Fruit fly (Drosophila melanogaster) whole organism, prepupa: ENCODE results near the gene y.

Source experiments
- Blimp-1 ChIP-seq: fragments of 200-800 bp; sonication (Bioruptor generic); optimal IDR thresholded peaks from 3 replicates; lab custom pipeline; 2017; ENCODE audit warnings: missing biosample characterization, missing genetic modification characterization, mild to moderate bottlenecking, moderate library complexity, missing genetic modification reagents
- CG10631 ChIP-seq: fragments of 200-800 bp; sonication (Bioruptor generic); optimal IDR thresholded peaks from 2 replicates; lab custom pipeline; 2016; ENCODE audit warnings: missing biosample characterization, missing genetic modification characterization
- CG10669 ChIP-seq: fragments of 200-800 bp; sonication (Bioruptor generic); optimal IDR thresholded peaks from 3 replicates; lab custom pipeline; 2018; ENCODE audit warnings: missing biosample characterization, mild to moderate bottlenecking, missing genetic modification characterization, moderate library complexity
- CG11294 ChIP-seq: fragments of 200-800 bp; sonication (Bioruptor generic); IDR thresholded peaks from 2 replicates; pipeline ENCODE4 v1.3.6; 2022; ENCODE audit warnings: missing biosample characterization, missing genetic modification characterization
- CG11902 ChIP-seq: fragments of 200-800 bp; sonication (Bioruptor generic); optimal IDR thresholded peaks from 3 replicates; lab custom pipeline; 2016; ENCODE audit warnings: missing biosample characterization, missing genetic modification characterization
- CG1621 ChIP-seq: fragments of 200-800 bp; sonication (Bioruptor generic); optimal IDR thresholded peaks from 3 replicates; lab custom pipeline; 2018; ENCODE audit warnings: missing biosample characterization, mild to moderate bottlenecking, missing genetic modification characterization
- CG16779 ChIP-seq: fragments of 200-800 bp; sonication (Bioruptor generic); optimal IDR thresholded peaks from 3 replicates; lab custom pipeline; 2017; ENCODE audit warnings: missing biosample characterization, mild to moderate bottlenecking, missing genetic modification characterization
- CG3032 ChIP-seq: fragments of 200-800 bp; optimal IDR thresholded peaks from 2 replicates; lab custom pipeline; 2019; ENCODE audit warnings: missing biosample characterization, mild to moderate bottlenecking, missing genetic modification characterization, moderate library complexity
- CG31627 ChIP-seq: fragments of 200-800 bp; sonication (Bioruptor generic); optimal IDR thresholded peaks from 3 replicates; lab custom pipeline; 2016; ENCODE audit warnings: missing biosample characterization, missing genetic modification characterization
- CG32006 ChIP-seq: fragments of 200-800 bp; sonication (Bioruptor generic); optimal IDR thresholded peaks from 3 replicates; lab custom pipeline; 2017; ENCODE audit warnings: missing biosample characterization, mild to moderate bottlenecking, missing genetic modification characterization
- CG34406 ChIP-seq: fragments of 200-800 bp; sonication (Bioruptor generic); optimal IDR thresholded peaks from 3 replicates; lab custom pipeline; 2016; ENCODE audit warnings: missing biosample characterization, missing genetic modification characterization
- CG3919 ChIP-seq: fragments of 200-800 bp; sonication (Bioruptor generic); optimal IDR thresholded peaks from 3 replicates; lab custom pipeline; 2016; ENCODE audit warnings: missing biosample characterization, missing genetic modification characterization
- CG4318 ChIP-seq: fragments of 200-800 bp; sonication (Bioruptor generic); optimal IDR thresholded peaks from 3 replicates; lab custom pipeline; 2017; ENCODE audit warnings: missing biosample characterization, mild to moderate bottlenecking, missing genetic modification characterization
- CG6792 ChIP-seq: fragments of 200-800 bp; sonication (Bioruptor generic); optimal IDR thresholded peaks from 3 replicates; lab custom pipeline; 2016; ENCODE audit warnings: missing biosample characterization, missing genetic modification characterization
- CG6808 ChIP-seq: fragments of 200-800 bp; sonication (Bioruptor generic); optimal IDR thresholded peaks from 3 replicates; lab custom pipeline; 2017; ENCODE audit warnings: missing biosample characterization, missing genetic modification characterization, mild to moderate bottlenecking, moderate library complexity, missing genetic modification reagents
- CG6854 ChIP-seq: fragments of 200-800 bp; sonication (Bioruptor generic); optimal IDR thresholded peaks from 2 replicates; lab custom pipeline; 2017; ENCODE audit warnings: missing biosample characterization, mild to moderate bottlenecking, missing genetic modification characterization
- CG7368 ChIP-seq: fragments of 200-800 bp; sonication (Bioruptor generic); optimal IDR thresholded peaks from 3 replicates; lab custom pipeline; 2016; ENCODE audit warnings: missing biosample characterization, missing genetic modification characterization
- CG8119 ChIP-seq: fragments of 200-800 bp; sonication (Bioruptor generic); IDR thresholded peaks from 3 replicates; pipeline ENCODE4 v1.3.6; 2022; ENCODE audit warnings: missing biosample characterization, missing genetic modification characterization
- CG8319 ChIP-seq: fragments of 200-800 bp; sonication (Bioruptor generic); optimal IDR thresholded peaks from 3 replicates; lab custom pipeline; 2016; ENCODE audit warnings: missing biosample characterization, missing genetic modification characterization
- CG9139 ChIP-seq: fragments of 200-800 bp; sonication (Bioruptor generic); optimal IDR thresholded peaks from 3 replicates; lab custom pipeline; 2017; ENCODE audit warnings: missing biosample characterization, mild to moderate bottlenecking, missing genetic modification characterization
- Eip78C ChIP-seq: fragments of 200-800 bp; sonication (Bioruptor generic); peaks from one replicate; lab custom pipeline; 2016; ENCODE audit warnings: missing biosample characterization, missing genetic modification characterization
- Eip93F ChIP-seq: fragments of 200-800 bp; sonication (Bioruptor generic); optimal IDR thresholded peaks from 2 replicates; lab custom pipeline; 2016; ENCODE audit warnings: missing biosample characterization, mild to moderate bottlenecking, missing genetic modification characterization
- Ets96B ChIP-seq: fragments of 200-800 bp; optimal IDR thresholded peaks from 2 replicates; lab custom pipeline; 2019; ENCODE audit warnings: missing biosample characterization, mild to moderate bottlenecking, missing genetic modification characterization, moderate library complexity
- Gug ChIP-seq: fragments of 200-800 bp; sonication (Bioruptor generic); IDR thresholded peaks from 2 replicates; pipeline ENCODE4 v1.3.6; 2022; ENCODE audit warnings: missing biosample characterization, missing genetic modification characterization
- Hr39 ChIP-seq: fragments of 200-800 bp; sonication (Bioruptor generic); optimal IDR thresholded peaks from 2 replicates; lab custom pipeline; 2016; ENCODE audit warnings: missing biosample characterization, missing genetic modification characterization
- Hr4 ChIP-seq: fragments of 200-800 bp; sonication (Bioruptor generic); optimal IDR thresholded peaks from 3 replicates; lab custom pipeline; 2016; ENCODE audit warnings: missing biosample characterization, missing genetic modification characterization
- Lpt ChIP-seq: fragments of 200-800 bp; sonication (Bioruptor generic); optimal IDR thresholded peaks from 3 replicates; lab custom pipeline; 2016; ENCODE audit warnings: missing biosample characterization, missing genetic modification characterization
- Met ChIP-seq: fragments of 200-800 bp; sonication (Bioruptor generic); optimal IDR thresholded peaks from 3 replicates; lab custom pipeline; 2016; ENCODE audit warnings: missing biosample characterization, missing genetic modification characterization
- OdsH ChIP-seq: fragments of 200-800 bp; sonication (Bioruptor generic); optimal IDR thresholded peaks from 3 replicates; lab custom pipeline; 2016; ENCODE audit warnings: missing biosample characterization, missing genetic modification characterization
- Sox102F ChIP-seq: fragments of 200-800 bp; sonication (Bioruptor generic); optimal IDR thresholded peaks from 2 replicates; lab custom pipeline; 2016; ENCODE audit warnings: missing biosample characterization, mild to moderate bottlenecking, missing genetic modification characterization
- Sox14 ChIP-seq: fragments of 200-800 bp; sonication (Bioruptor generic); optimal IDR thresholded peaks from 3 replicates; lab custom pipeline; 2016; ENCODE audit warnings: missing biosample characterization, missing genetic modification characterization
- achi ChIP-seq: fragments of 200-800 bp; sonication (Bioruptor generic); optimal IDR thresholded peaks from 3 replicates; lab custom pipeline; 2016; ENCODE audit warnings: missing biosample characterization, missing genetic modification characterization
- acj6 ChIP-seq: fragments of 200-800 bp; sonication (Bioruptor generic); optimal IDR thresholded peaks from 3 replicates; lab custom pipeline; 2016; ENCODE audit warnings: missing biosample characterization, missing genetic modification characterization
- cyc ChIP-seq: fragments of 200-800 bp; sonication (Bioruptor generic); optimal IDR thresholded peaks from 3 replicates; lab custom pipeline; 2016; ENCODE audit warnings: missing biosample characterization, missing genetic modification characterization
- dac ChIP-seq: fragments of 200-800 bp; sonication (Bioruptor generic); optimal IDR thresholded peaks from 2 replicates; lab custom pipeline; 2017; ENCODE audit warnings: missing biosample characterization, mild to moderate bottlenecking, missing genetic modification characterization
- dsx ChIP-seq: fragments of 200-800 bp; optimal IDR thresholded peaks from 3 replicates; lab custom pipeline; 2019; ENCODE audit warnings: missing biosample characterization, mild to moderate bottlenecking, missing genetic modification characterization, moderate library complexity; ENCODE audit not compliant: poor library complexity, severe bottlenecking
- eg ChIP-seq: fragments of 200-800 bp; sonication (Bioruptor generic); IDR thresholded peaks from 3 replicates; pipeline ENCODE4 v1.3.6; 2022; ENCODE audit warnings: missing biosample characterization, missing genetic modification characterization
- esn ChIP-seq: fragments of 200-800 bp; sonication (Bioruptor generic); optimal IDR thresholded peaks from 2 replicates; lab custom pipeline; 2016; ENCODE audit warnings: missing biosample characterization, mild to moderate bottlenecking, missing genetic modification characterization, moderate library complexity
- fd59A ChIP-seq: fragments of 200-800 bp; sonication (Bioruptor generic); optimal IDR thresholded peaks from 2 replicates; lab custom pipeline; 2017; ENCODE audit warnings: missing biosample characterization, mild to moderate bottlenecking, missing genetic modification characterization, missing genetic modification reagents
- fd85E ChIP-seq: fragments of 200-800 bp; sonication (Bioruptor generic); optimal IDR thresholded peaks from 3 replicates; lab custom pipeline; 2016; ENCODE audit warnings: missing biosample characterization, missing genetic modification characterization
- lz ChIP-seq: fragments of 200-800 bp; sonication (Bioruptor generic); optimal IDR thresholded peaks from 3 replicates; lab custom pipeline; 2016; ENCODE audit warnings: missing biosample characterization, missing genetic modification characterization
- net ChIP-seq: fragments of 200-800 bp; sonication (Bioruptor generic); optimal IDR thresholded peaks from 3 replicates; lab custom pipeline; 2016; ENCODE audit warnings: missing biosample characterization, missing genetic modification characterization
- pdm3 ChIP-seq: fragments of 200-800 bp; sonication (Bioruptor generic); optimal IDR thresholded peaks from 3 replicates; lab custom pipeline; 2016; ENCODE audit warnings: missing biosample characterization, missing genetic modification characterization
- salr ChIP-seq, 2 experiments: fragments of 200-800 bp; sonication (Bioruptor generic); optimal IDR thresholded peaks; 3 replicates each; lab custom pipeline; 2016 to 2018; ENCODE audit warnings: missing biosample characterization in 2 of 2, missing genetic modification characterization in 2 of 2, mild to moderate bottlenecking in 1 of 2
- spab ChIP-seq: fragments of 200-800 bp; sonication (Bioruptor generic); optimal IDR thresholded peaks from 2 replicates; lab custom pipeline; 2017; ENCODE audit warnings: missing biosample characterization, mild to moderate bottlenecking, missing genetic modification characterization, missing genetic modification reagents
- topi ChIP-seq: fragments of 200-800 bp; sonication (Bioruptor generic); optimal IDR thresholded peaks from 3 replicates; lab custom pipeline; 2016; ENCODE audit warnings: missing biosample characterization, missing genetic modification characterization
- vri ChIP-seq: fragments of 200-800 bp; sonication (Bioruptor generic); optimal IDR thresholded peaks from 3 replicates; lab custom pipeline; 2016; ENCODE audit warnings: missing biosample characterization, mild to moderate bottlenecking, missing genetic modification characterization

The y gene

DNA sequence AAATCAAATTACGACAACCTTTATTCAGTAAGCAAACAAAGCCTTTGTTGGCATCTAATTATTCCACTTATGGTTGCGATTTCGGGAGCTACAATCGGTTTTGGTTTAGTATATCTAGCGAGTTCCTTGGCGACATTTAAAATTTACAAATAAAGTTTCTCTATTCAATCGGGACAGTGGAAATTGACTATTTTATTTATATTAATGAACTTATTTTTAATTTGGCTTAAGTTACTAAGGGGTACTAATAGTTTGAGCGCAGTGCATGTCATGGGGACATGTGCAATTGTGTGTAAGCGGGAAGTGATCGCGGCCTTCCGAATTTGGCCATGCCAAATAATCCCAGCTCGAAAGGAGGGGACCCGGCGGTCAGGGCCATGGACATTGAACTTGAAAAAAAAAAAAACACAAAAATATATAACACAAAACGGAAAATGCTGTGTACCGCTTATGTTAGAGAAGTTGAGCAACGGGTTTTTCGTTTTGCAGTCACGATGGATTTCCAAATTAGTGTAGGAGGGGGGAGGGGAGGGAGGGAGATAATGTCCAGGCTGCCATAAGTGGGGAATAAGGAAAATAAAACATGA lies 2.3 kb upstream of the y start:
- TF ChIP-seq Eip78C = peak; percentile 54
- peak; percentile 49; the same call in 1 of the 3 replicates for TF ChIP-seq CG8119 (GFP tag; lab: Robert Waterston, UW)
- peak; percentile 11 for TF ChIP-seq esn (GFP tag; lab: Kevin White, UChicago)
- peak; percentile 18 for TF ChIP-seq CG32006 (GFP tag; lab: Kevin White, UChicago)
- TF ChIP-seq spab (GFP tag; lab: Kevin White, UChicago) = no peak
- no peak for TF ChIP-seq CG6808 (GFP tag; lab: Kevin White, UChicago)
- peak; percentile 10 for TF ChIP-seq CG4318 (GFP tag; lab: Kevin White, UChicago)
- no peak for TF ChIP-seq Blimp-1 (GFP tag; lab: Kevin White, UChicago)
- TF ChIP-seq CG6792 (GFP tag; lab: Kevin White, UChicago) = no peak
- TF ChIP-seq topi (GFP tag; lab: Kevin White, UChicago) = no peak
- no peak for TF ChIP-seq CG31627 (GFP tag; lab: Kevin White, UChicago)
- no peak for TF ChIP-seq achi (GFP tag; lab: Kevin White, UChicago)
- TF ChIP-seq CG10631 (GFP tag; lab: Kevin White, UChicago) = no peak
- peak; percentile 63 for TF ChIP-seq Hr4 (GFP tag; lab: Kevin White, UChicago)
- peak; percentile 17 for TF ChIP-seq pdm3 (GFP tag; lab: Kevin White, UChicago)
- peak; percentile 23; the same call in 1 of the 2 replicates for TF ChIP-seq CG11294
- TF ChIP-seq Sox102F (GFP tag; lab: Kevin White, UChicago) = no peak
- no peak for TF ChIP-seq Sox14 (GFP tag; lab: Kevin White, UChicago)
- TF ChIP-seq eg (GFP tag; lab: Robert Waterston, UW) = peak; percentile 57; the same call in 2 of the 3 replicates
- TF ChIP-seq CG16779 = no peak

dm6 chrX:361418-361817 lies 5.1 kb downstream of the y start:
- TF ChIP-seq CG8119 (GFP tag; lab: Robert Waterston, UW) = 0 out of 3 replicates have a peak, but pooled peaks have one; percentile 39
- peak; percentile 46 for TF ChIP-seq CG9139 (GFP tag; lab: Kevin White, UChicago)
- TF ChIP-seq vri = no peak
- peak; percentile 41 for TF ChIP-seq acj6 (GFP tag; lab: Kevin White, UChicago)
- TF ChIP-seq CG6808 (GFP tag; lab: Kevin White, UChicago) = peak; percentile 35
- peak; percentile 34 to 82 for TF ChIP-seq salr (GFP tag; optimal IDR thresholded peaks at IDR 0.05; lab: Kevin White, UChicago)
- TF ChIP-seq net (GFP tag; lab: Kevin White, UChicago) = peak; percentile 70
- TF ChIP-seq CG7368 (GFP tag; lab: Kevin White, UChicago) = no peak
- TF ChIP-seq Hr4 (GFP tag; lab: Kevin White, UChicago) = no peak
- peak; percentile 51 for TF ChIP-seq CG16779
- TF ChIP-seq spab (GFP tag; lab: Kevin White, UChicago) = peak; percentile 52
- peak; percentile 8 for TF ChIP-seq CG3919 (GFP tag; lab: Kevin White, UChicago)
- peak; percentile 39 for TF ChIP-seq CG34406 (GFP tag; lab: Kevin White, UChicago)
- TF ChIP-seq Gug (GFP tag; lab: Robert Waterston, UW) = peak; percentile 72
- TF ChIP-seq cyc = no peak
- TF ChIP-seq lz (GFP tag; lab: Kevin White, UChicago) = no peak
- no peak for TF ChIP-seq CG6792 (GFP tag; lab: Kevin White, UChicago)
- TF ChIP-seq Hr39 (GFP tag; lab: Kevin White, UChicago) = peak; percentile 26
- TF ChIP-seq fd85E (GFP tag; lab: Kevin White, UChicago) = no peak
- peak; percentile 18 for TF ChIP-seq CG4318 (GFP tag; lab: Kevin White, UChicago)
- TF ChIP-seq Blimp-1 (GFP tag; lab: Kevin White, UChicago) = no peak
- no peak for TF ChIP-seq Met
- TF ChIP-seq CG1621 (tag; lab: Kevin White, UChicago) = peak; percentile 80
- TF ChIP-seq fd59A (GFP tag; lab: Kevin White, UChicago) = peak; percentile 31
- no peak for TF ChIP-seq Eip93F (GFP tag; lab: Kevin White, UChicago)
- TF ChIP-seq CG11902 = no peak
- no peak for TF ChIP-seq CG8319 (GFP tag; lab: Kevin White, UChicago)
- peak; percentile 61 for TF ChIP-seq dsx
- peak; percentile 50 for TF ChIP-seq Eip78C
- TF ChIP-seq Lpt (GFP tag; lab: Kevin White, UChicago) = peak; percentile 54
- peak; percentile 11 for TF ChIP-seq CG6854 (GFP tag; lab: Kevin White, UChicago)
- TF ChIP-seq CG10669 (GFP tag; lab: Kevin White, UChicago) = peak; percentile 75
- peak; percentile 32 for TF ChIP-seq OdsH (GFP tag; lab: Kevin White, UChicago)
- peak; percentile 75 for TF ChIP-seq Ets96B (tag; lab: Kevin White, UChicago)
- peak; percentile 33 for TF ChIP-seq topi (GFP tag; lab: Kevin White, UChicago)
- peak; percentile 41 for TF ChIP-seq CG10631 (GFP tag; lab: Kevin White, UChicago)
- TF ChIP-seq eg (GFP tag; lab: Robert Waterston, UW) = peak; percentile 84
- TF ChIP-seq dac (GFP tag; lab: Kevin White, UChicago) = peak; percentile 85
- TF ChIP-seq CG3032 (tag; lab: Kevin White, UChicago) = peak; percentile 75
- TF ChIP-seq CG11294 = peak; percentile 37; the same call in 1 of the 2 replicates
